Fruit fly (Drosophila melanogaster): Measurements from ENCODE around the gene RpS21.

Gene RpS21

dm6 chr2L:2861140-2861884 lies 5.4 kb downstream of the RpS21 start (continued):
- TF ChIP-seq tll (GFP tag; optimal IDR thresholded peaks at IDR 0.05), result no peak
- TF ChIP-seq CG17612 (GFP tag; IDR thresholded peaks at IDR 0.05), result no peak
- TF ChIP-seq nmo (GFP tag; optimal IDR thresholded peaks at IDR 0.05), result no peak
- TF ChIP-seq CG34422 (GFP tag; IDR thresholded peaks at IDR 0.05), result no peak
- TF ChIP-seq CG10959 (GFP tag; IDR thresholded peaks at IDR 0.05), result no peak
- no peak for TF ChIP-seq Hmx (GFP tag; optimal IDR thresholded peaks at IDR 0.05)
- TF ChIP-seq Xrp1 (GFP tag; IDR thresholded peaks at IDR 0.05), result peak; percentile 39; the same call in 1 of the 2 replicates
- 0 out of 3 replicates have a peak, but pooled peaks have one; percentile 15 for TF ChIP-seq zfh1 (GFP tag; IDR thresholded peaks at IDR 0.05)
- no peak for TF ChIP-seq eyg (GFP tag; optimal IDR thresholded peaks at IDR 0.05)
- no peak for TF ChIP-seq CG3163 (GFP tag; optimal IDR thresholded peaks at IDR 0.05)
- TF ChIP-seq CG6683 (GFP tag; optimal IDR thresholded peaks at IDR 0.05), result no peak
- no peak for TF ChIP-seq grau (tag; optimal IDR thresholded peaks at IDR 0.05)
- no peak for TF ChIP-seq CG14050 (GFP tag; IDR thresholded peaks at IDR 0.05)
- no peak for TF ChIP-seq prd (optimal IDR thresholded peaks at IDR 0.05)
- no peak for TF ChIP-seq prd (GFP tag; IDR thresholded peaks at IDR 0.05)
- TF ChIP-seq CG9215 (GFP tag; IDR thresholded peaks at IDR 0.05), result no peak
- no peak for TF ChIP-seq CG4360 (GFP tag; IDR thresholded peaks at IDR 0.05)
- peak; percentile 28; the same call in 1 of the 2 replicates for TF ChIP-seq CG14014 (GFP tag; IDR thresholded peaks at IDR 0.05)
- no peak for TF ChIP-seq ERR (GFP tag; optimal IDR thresholded peaks at IDR 0.05)
- peak; percentile 24 for TF ChIP-seq CG5180 (GFP tag; optimal IDR thresholded peaks at IDR 0.05)
- TF ChIP-seq al (GFP tag; IDR thresholded peaks at IDR 0.05), result no peak
- no peak for TF ChIP-seq pan (optimal IDR thresholded peaks at IDR 0.05)
- TF ChIP-seq pan (GFP tag; optimal IDR thresholded peaks at IDR 0.05 in 1 of 2, IDR thresholded peaks at IDR 0.05 in 1 of 2), result no peak
- TF ChIP-seq CG3847 (GFP tag; IDR thresholded peaks at IDR 0.05), result no peak
- peak; percentile 31 for TF ChIP-seq CG11723 (GFP tag; optimal IDR thresholded peaks at IDR 0.05)
- peak; percentile 57 for TF ChIP-seq sob (GFP tag; IDR thresholded peaks at IDR 0.05)
- TF ChIP-seq ken (GFP tag; IDR thresholded peaks at IDR 0.05), result no peak
- no peak for TF ChIP-seq nau (GFP tag; optimal IDR thresholded peaks at IDR 0.05)
- peak; percentile 36; the same call in 1 of the 4 replicates for TF ChIP-seq Dll (GFP tag; IDR thresholded peaks at IDR 0.05; ENCODE audit: partially characterized antibody)
- peak; percentile 4 for TF ChIP-seq CG12219 (GFP tag; optimal IDR thresholded peaks at IDR 0.05)
- TF ChIP-seq ab (GFP tag; optimal IDR thresholded peaks at IDR 0.05), result no peak
- no peak for TF ChIP-seq CG2202 (tag; optimal IDR thresholded peaks at IDR 0.05)
- TF ChIP-seq zfh2 (GFP tag; optimal IDR thresholded peaks at IDR 0.05), result no peak
- TF ChIP-seq ham (GFP tag; IDR thresholded peaks at IDR 0.05), result no peak
- no peak for TF ChIP-seq dati (GFP tag; IDR thresholded peaks at IDR 0.05)
- peak; percentile 39 for TF ChIP-seq fd64A (GFP tag; optimal IDR thresholded peaks at IDR 0.05)
- no peak for TF ChIP-seq CG7786 (GFP tag; optimal IDR thresholded peaks at IDR 0.05)
- TF ChIP-seq CkIIα-i1 (GFP tag; IDR thresholded peaks at IDR 0.05), result no peak
- TF ChIP-seq CG12236 (GFP tag; optimal IDR thresholded peaks at IDR 0.05), result no peak
- TF ChIP-seq Lhr (GFP tag; optimal IDR thresholded peaks at IDR 0.05), result no peak
- no peak for TF ChIP-seq ssp (GFP tag; IDR thresholded peaks at IDR 0.05)
- peak; percentile 7; the same call in 1 of the 3 replicates for TF ChIP-seq Dbx (GFP tag; IDR thresholded peaks at IDR 0.05)
- peak; percentile 37 for TF ChIP-seq ATbp (GFP tag; optimal IDR thresholded peaks at IDR 0.05)
- TF ChIP-seq trem (tag; optimal IDR thresholded peaks at IDR 0.05), result no peak
- no peak for TF ChIP-seq Mad (GFP tag; optimal IDR thresholded peaks at IDR 0.05)
- TF ChIP-seq kay (GFP tag; optimal IDR thresholded peaks at IDR 0.05), result no peak
- no peak for TF ChIP-seq CG11696 (GFP tag; IDR thresholded peaks at IDR 0.05)
- no peak for TF ChIP-seq ems (GFP tag; optimal IDR thresholded peaks at IDR 0.05)
- no peak for TF ChIP-seq CG16779 (GFP tag; IDR thresholded peaks at IDR 0.05)
- no peak for TF ChIP-seq CG7839 (tag; optimal IDR thresholded peaks at IDR 0.05)
- TF ChIP-seq H15 (GFP tag; IDR thresholded peaks at IDR 0.05), result no peak

Measured in whole organism, embryonic.